Worm (Caenorhabditis elegans): Measurements from ENCODE around the gene C10A4.4.

- TF ChIP-seq pag-3 (tag; optimal IDR thresholded peaks at IDR 0.05; ENCODE audit: borderline replicate concordance, insufficient read depth) (no peak), elt-3 (tag; optimal IDR thresholded peaks at IDR 0.05) (no peak), nhr-90 (tag; optimal IDR thresholded peaks at IDR 0.05; ENCODE audit: poor library complexity) (no peak), rnt-1 (tag; optimal IDR thresholded peaks at IDR 0.05) (no peak), aly-2 (tag; optimal IDR thresholded peaks at IDR 0.05) (no peak), nhr-237 (tag; optimal IDR thresholded peaks at IDR 0.05) (no peak), efl-1 (optimal IDR thresholded peaks at IDR 0.05) (no peak), efl-1 (GFP tag; optimal IDR thresholded peaks at IDR 0.05 in 1 of 2) (no peak), lin-15B (tag; optimal IDR thresholded peaks at IDR 0.05) (no peak), mab-9 (GFP tag; IDR thresholded peaks at IDR 0.05) (no peak), nhr-28 (tag; optimal IDR thresholded peaks at IDR 0.05) (no peak), swsn-7 (tag; optimal IDR thresholded peaks at IDR 0.05) (no peak), elt-2 (tag; optimal IDR thresholded peaks at IDR 0.05) (no peak), sptf-1 (tag; optimal IDR thresholded peaks at IDR 0.05) (no peak), snpc-4 (tag; optimal IDR thresholded peaks at IDR 0.05) (no peak)
These were observed 46.5 kb downstream of the C10A4.4 start for ce11 chrX:7447340-7447739.
